Worm (Caenorhabditis elegans): Measurements from ENCODE around the gene gly-3.

DNA sequence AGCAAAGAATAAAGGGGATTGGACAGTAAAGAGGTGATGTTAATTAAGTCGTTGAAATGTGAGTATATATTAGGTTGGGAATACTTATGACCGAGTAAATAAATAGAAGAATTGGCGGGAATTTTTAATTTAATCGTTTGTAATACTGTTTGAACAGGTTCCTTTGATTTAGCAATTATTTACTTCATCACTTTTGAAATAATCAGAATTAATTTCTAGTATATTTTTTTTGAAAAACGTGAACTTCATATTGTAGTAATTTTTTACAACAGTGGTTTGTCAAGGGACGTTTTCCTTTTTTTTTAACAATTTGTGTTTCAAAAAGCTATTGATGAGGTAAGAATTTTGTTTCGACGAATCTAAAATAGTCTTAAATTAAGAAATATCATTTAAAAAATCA lies 4.6 kb upstream of the gly-3 start, which contains the start of gene C29E4.17:
- TF ChIP-seq nhr-76 (tag; optimal IDR thresholded peaks at IDR 0.05) (no peak), lsy-2 (tag; optimal IDR thresholded peaks at IDR 0.05) (no peak), dpl-1 (GFP tag; optimal IDR thresholded peaks at IDR 0.05) (no peak), unc-62 (GFP tag; optimal IDR thresholded peaks at IDR 0.05) (no peak), nhr-90 (tag; optimal IDR thresholded peaks at IDR 0.05; ENCODE audit: poor library complexity) (no peak), ceh-82 (tag; optimal IDR thresholded peaks at IDR 0.05) (no peak), lin-13 (GFP tag; optimal IDR thresholded peaks at IDR 0.05) (no peak), ces-1 (GFP tag; optimal IDR thresholded peaks at IDR 0.05) (no peak), efl-1 (optimal IDR thresholded peaks at IDR 0.05) (no peak), efl-1 (GFP tag; optimal IDR thresholded peaks at IDR 0.05 in 1 of 2) (no peak), ama-1 (optimal IDR thresholded peaks at IDR 0.05) (no peak)
